Worm (Caenorhabditis elegans) whole organism, L4 larva: ENCODE measurements around the gene F53A2.11.

Experiments used
- R02D3.7 ChIP-seq: fragments of 150-350 bp; sonication (generic microtip); optimal IDR thresholded peaks from 3 replicates; lab custom pipeline; 2014; ENCODE audit warnings: missing biosample characterization, missing genetic modification characterization
- T26A8.4 ChIP-seq: fragments of 200-800 bp; sonication (Bioruptor generic); IDR thresholded peaks from 2 replicates; pipeline ENCODE4 v1.3.6; 2022; ENCODE audit warnings: missing genetic modification characterization, missing compliant biosample characterization
- aly-2 ChIP-seq: sonication (generic microtip); optimal IDR thresholded peaks from 2 replicates; lab custom pipeline; 2018; ENCODE audit warnings: missing biosample characterization, missing genetic modification characterization
- daf-19 ChIP-seq: fragments of 200-800 bp; sonication (Bioruptor generic); conservative IDR thresholded peaks from 2 replicates; pipeline ENCODE4 v1.3.6; 2022; ENCODE audit warnings: missing genetic modification characterization, missing compliant biosample characterization
- pqm-1 ChIP-seq: sonication (generic microtip); optimal IDR thresholded peaks from 2 replicates; lab custom pipeline; 2017; ENCODE audit warnings: missing biosample characterization, missing genetic modification characterization

DNA sequence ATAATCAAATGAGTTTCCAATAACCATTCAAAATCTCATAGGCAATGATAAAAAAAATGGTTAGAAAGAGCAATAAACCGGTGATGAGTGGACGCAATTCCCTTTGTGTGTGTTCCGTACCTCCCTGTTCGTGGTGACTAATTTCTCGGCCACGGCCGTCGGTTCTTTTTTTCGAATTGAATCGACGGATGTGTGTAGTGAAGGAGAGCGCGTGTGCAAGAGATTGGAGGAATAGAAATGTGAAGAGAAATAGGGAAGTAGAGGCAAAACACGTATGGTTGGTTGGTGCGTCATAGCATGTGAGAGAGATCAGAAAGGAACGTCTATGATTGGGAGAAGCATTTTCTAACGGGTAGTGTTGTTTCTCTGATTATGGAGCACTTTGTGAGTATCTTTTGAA, 37.4 kb upstream of the F53A2.11 start:
- TF ChIP-seq T26A8.4 (no peak), aly-2 (tag; lab: Kevin White, UChicago) (no peak), pqm-1 (tag; lab: Kevin White, UChicago) (no peak), daf-19 (GFP tag; lab: Robert Waterston, UW) (no peak), R02D3.7 (no peak)
